Fruit fly (Drosophila melanogaster) whole organism, adult: ENCODE data around the gene koko.
A peak's percentile ranks its signal among the peaks of the same experiment; 100 is the strongest.

Source experiments
- CG11617 ChIP-seq: fragments of 200-800 bp; sonication (Bioruptor generic); optimal IDR thresholded peaks from 2 replicates; lab custom pipeline; 2017; ENCODE audit warnings: mild to moderate bottlenecking, missing biosample characterization, missing genetic modification reagents, missing genetic modification characterization
- CG12768 ChIP-seq: fragments of 200-800 bp; sonication (Bioruptor generic); optimal IDR thresholded peaks from 2 replicates; lab custom pipeline; 2017; ENCODE audit warnings: missing biosample characterization, missing genetic modification characterization, mild to moderate bottlenecking, moderate library complexity, missing genetic modification reagents
- CG14711 ChIP-seq: fragments of 200-800 bp; sonication (Bioruptor generic); optimal IDR thresholded peaks from 2 replicates; lab custom pipeline; 2018; ENCODE audit warnings: missing biosample characterization, mild to moderate bottlenecking, missing genetic modification characterization, moderate library complexity
- CG1620 ChIP-seq: fragments of 200-800 bp; sonication (Bioruptor generic); optimal IDR thresholded peaks from 2 replicates; lab custom pipeline; 2016; ENCODE audit warnings: missing biosample characterization, missing genetic modification characterization
- CG33017 ChIP-seq: fragments of 200-800 bp; sonication (Bioruptor generic); optimal IDR thresholded peaks from 2 replicates; lab custom pipeline; 2018; ENCODE audit warnings: missing biosample characterization, mild to moderate bottlenecking, missing genetic modification characterization, moderate library complexity
- CG5204 ChIP-seq: fragments of 200-800 bp; sonication (Bioruptor generic); optimal IDR thresholded peaks from 2 replicates; lab custom pipeline; 2016; ENCODE audit warnings: missing biosample characterization, missing genetic modification characterization
- CG7045 ChIP-seq: fragments of 200-800 bp; sonication (Bioruptor generic); optimal IDR thresholded peaks from 2 replicates; lab custom pipeline; 2017; ENCODE audit warnings: missing biosample characterization, mild to moderate bottlenecking, missing genetic modification characterization
- CG7101 ChIP-seq: fragments of 200-800 bp; sonication (Bioruptor generic); optimal IDR thresholded peaks from 2 replicates; lab custom pipeline; 2018; ENCODE audit warnings: missing biosample characterization, mild to moderate bottlenecking, missing genetic modification characterization, moderate library complexity
- Clk ChIP-seq: fragments of 200-800 bp; sonication (Bioruptor generic); optimal IDR thresholded peaks from 2 replicates; lab custom pipeline; 2017; ENCODE audit warnings: missing biosample characterization, missing genetic modification characterization
- Crg-1 ChIP-seq: fragments of 200-800 bp; sonication (Bioruptor generic); optimal IDR thresholded peaks from 2 replicates; lab custom pipeline; 2016; ENCODE audit warnings: missing biosample characterization, missing genetic modification characterization
- Hr96 ChIP-seq: fragments of 200-800 bp; sonication (Bioruptor generic); optimal IDR thresholded peaks from 2 replicates; lab custom pipeline; 2016; ENCODE audit warnings: missing biosample characterization, missing genetic modification characterization
- Mnt ChIP-seq: fragments of 200-800 bp; sonication (Bioruptor generic); optimal IDR thresholded peaks from 2 replicates; lab custom pipeline; 2016; ENCODE audit warnings: missing biosample characterization, mild to moderate bottlenecking, missing genetic modification characterization
- bab1 ChIP-seq: fragments of 200-800 bp; sonication (Bioruptor generic); optimal IDR thresholded peaks from 3 replicates; lab custom pipeline; 2019; ENCODE audit warnings: missing biosample characterization, mild to moderate bottlenecking, missing genetic modification characterization, moderate library complexity
- cic ChIP-seq: fragments of 200-800 bp; sonication (Bioruptor generic); optimal IDR thresholded peaks from 2 replicates; lab custom pipeline; 2017; ENCODE audit warnings: missing biosample characterization, mild to moderate bottlenecking, missing genetic modification characterization, moderate library complexity
- cnc ChIP-seq, 2 experiments: fragments of >200 bp; optimal IDR thresholded peaks; 2 replicates each; lab custom pipeline; 2017
- kay ChIP-seq: fragments of 200-800 bp; sonication (Bioruptor generic); peaks from one replicate; lab custom pipeline; 2016; ENCODE audit warnings: missing biosample characterization, missing genetic modification characterization, borderline replicate concordance
- ovo ChIP-seq: fragments of 200-800 bp; sonication (Bioruptor generic); optimal IDR thresholded peaks from 2 replicates; lab custom pipeline; 2016; ENCODE audit warnings: missing biosample characterization, missing genetic modification characterization
- pad ChIP-seq: fragments of 200-800 bp; sonication (Bioruptor generic); optimal IDR thresholded peaks from 3 replicates; lab custom pipeline; 2017; ENCODE audit warnings: missing biosample characterization, missing genetic modification characterization, mild to moderate bottlenecking, moderate library complexity, missing genetic modification reagents
- tj ChIP-seq: fragments of 200-800 bp; sonication (Bioruptor generic); optimal IDR thresholded peaks from 3 replicates; lab custom pipeline; 2017; ENCODE audit warnings: missing biosample characterization, mild to moderate bottlenecking, missing genetic modification characterization, moderate library complexity
- toe ChIP-seq: fragments of 200-800 bp; sonication (Bioruptor generic); optimal IDR thresholded peaks from 2 replicates; lab custom pipeline; 2016; ENCODE audit warnings: missing biosample characterization, missing genetic modification characterization

Gene koko

dm6 chr3R:18366644-18366985, 36.2 kb upstream of the koko start:
- TF ChIP-seq CG33017 (no peak), CG11617 (GFP tag; lab: Kevin White, UChicago) (no peak), tj (GFP tag; lab: Kevin White, UChicago) (no peak), kay (GFP tag; lab: Kevin White, UChicago) (no peak), CG7101 (tag; lab: Kevin White, UChicago) (no peak), cic (GFP tag; lab: Kevin White, UChicago) (no peak), CG12768 (GFP tag; lab: Kevin White, UChicago) (no peak), bab1 (GFP tag; lab: Kevin White, UChicago) (no peak), Hr96 (no peak), CG1620 (GFP tag; lab: Kevin White, UChicago) (no peak), CG5204 (GFP tag; lab: Kevin White, UChicago) (no peak), Clk (GFP tag; lab: Kevin White, UChicago) (no peak), CG14711 (tag; lab: Kevin White, UChicago) (no peak), cnc (optimal IDR thresholded peaks at IDR 0.05; lab: Kevin White, UChicago) (no peak), Crg-1 (no peak), pad (GFP tag; lab: Kevin White, UChicago) (no peak), ovo (GFP tag; lab: Kevin White, UChicago) (no peak), Mnt (no peak), CG7045 (no peak), toe (GFP tag; lab: Kevin White, UChicago) (no peak)

- TF ChIP-seq CG7101 (tag; lab: Kevin White, UChicago) (no peak), toe (GFP tag; lab: Kevin White, UChicago) (no peak), Mnt (no peak), cnc (optimal IDR thresholded peaks at IDR 0.05; lab: Kevin White, UChicago) (no peak), Clk (GFP tag; lab: Kevin White, UChicago) (no peak), kay (GFP tag; lab: Kevin White, UChicago) (no peak), CG5204 (GFP tag; lab: Kevin White, UChicago) (no peak), CG12768 (GFP tag; lab: Kevin White, UChicago) (no peak), CG11617 (GFP tag; lab: Kevin White, UChicago) (no peak), CG14711 (tag; lab: Kevin White, UChicago) (no peak), Crg-1 (no peak), ovo (GFP tag; lab: Kevin White, UChicago) (no peak)
Measured at dm6 chr3R:18368595-18368994, 34.2 kb upstream of the koko start.

dm6 chr3R:18371346-18371745, 31.5 kb upstream of the koko start:
- TF ChIP-seq Hr96 (no peak), tj (GFP tag; lab: Kevin White, UChicago) (peak; percentile 22)

- TF ChIP-seq CG11617 (GFP tag; lab: Kevin White, UChicago): no peak
- no peak for TF ChIP-seq CG7101 (tag; lab: Kevin White, UChicago)
- no peak for TF ChIP-seq cnc (optimal IDR thresholded peaks at IDR 0.05; lab: Kevin White, UChicago)
- TF ChIP-seq tj (GFP tag; lab: Kevin White, UChicago): no peak
- no peak for TF ChIP-seq CG33017
- no peak for TF ChIP-seq CG7045
- no peak for TF ChIP-seq kay (GFP tag; lab: Kevin White, UChicago)
- TF ChIP-seq CG14711 (tag; lab: Kevin White, UChicago): no peak
- TF ChIP-seq cic (GFP tag; lab: Kevin White, UChicago): no peak
- TF ChIP-seq CG12768 (GFP tag; lab: Kevin White, UChicago): no peak
- TF ChIP-seq CG5204 (GFP tag; lab: Kevin White, UChicago): no peak
- TF ChIP-seq ovo (GFP tag; lab: Kevin White, UChicago): no peak
- no peak for TF ChIP-seq bab1 (GFP tag; lab: Kevin White, UChicago)
- no peak for TF ChIP-seq Hr96
- no peak for TF ChIP-seq toe (GFP tag; lab: Kevin White, UChicago)
- no peak for TF ChIP-seq CG1620 (GFP tag; lab: Kevin White, UChicago)
- TF ChIP-seq Mnt: no peak
Measured at dm6 chr3R:18372688-18373304, 30.0 kb upstream of the koko start, which contains the start of gene gl. gl (minus strand) TSS chr3R:18372738.

dm6 chr3R:18380251-18380812, 22.5 kb upstream of the koko start:
- TF ChIP-seq ovo (GFP tag; lab: Kevin White, UChicago) (no peak), CG14711 (tag; lab: Kevin White, UChicago) (no peak), CG1620 (GFP tag; lab: Kevin White, UChicago) (no peak), kay (GFP tag; lab: Kevin White, UChicago) (peak; percentile 71), Clk (GFP tag; lab: Kevin White, UChicago) (no peak)

dm6 chr3R:18381014-18381512, 21.8 kb upstream of the koko start, which contains the start of gene CG7675:
CG7675 (minus strand) TSS chr3R:18381178.
- TF ChIP-seq bab1 (GFP tag; lab: Kevin White, UChicago) (peak; percentile 52), tj (GFP tag; lab: Kevin White, UChicago) (peak; percentile 95), Hr96 (no peak)
